Fruit fly (Drosophila melanogaster) whole organism, embryonic: Measurements from ENCODE around the gene Cyp28c1.

ENCODE experiments used
- Aef1 ChIP-seq: fragments of 200-800 bp; sonication (Bioruptor generic); IDR thresholded peaks from 3 replicates; pipeline ENCODE4 v1.3.6; 2022; ENCODE audit warnings: missing biosample characterization, missing genetic modification characterization
- Atf-2 ChIP-seq: fragments of 200-800 bp; sonication (Bioruptor generic); optimal IDR thresholded peaks from 2 replicates; lab custom pipeline; 2016; ENCODE audit warnings: missing biosample characterization, missing genetic modification characterization
- Atf3 ChIP-seq: fragments of 200-800 bp; sonication (Bioruptor generic); optimal IDR thresholded peaks from 3 replicates; lab custom pipeline; 2016; ENCODE audit warnings: missing biosample characterization, missing genetic modification characterization
- B-H1 ChIP-seq: fragments of 200-800 bp; sonication (Bioruptor generic); IDR thresholded peaks from 3 replicates; pipeline ENCODE4 v1.3.6; 2022; ENCODE audit warnings: missing biosample characterization, missing genetic modification characterization
- CG10959 ChIP-seq: fragments of 200-800 bp; sonication (Bioruptor generic); IDR thresholded peaks from 2 replicates; pipeline ENCODE4 v1.3.6; 2022; ENCODE audit warnings: missing biosample characterization, missing genetic modification characterization
- CG11696 ChIP-seq: fragments of 200-800 bp; sonication (Bioruptor generic); IDR thresholded peaks from 2 replicates; pipeline ENCODE4 v1.3.6; 2022; ENCODE audit warnings: missing biosample characterization, missing genetic modification characterization
- CG13775 ChIP-seq: fragments of 200-800 bp; sonication (Bioruptor generic); optimal IDR thresholded peaks from 3 replicates; lab custom pipeline; 2017; ENCODE audit warnings: missing biosample characterization, mild to moderate bottlenecking, missing genetic modification characterization
- CG14710 ChIP-seq: fragments of 200-800 bp; sonication (Bioruptor generic); optimal IDR thresholded peaks from 3 replicates; lab custom pipeline; 2019; ENCODE audit warnings: missing biosample characterization, mild to moderate bottlenecking, missing genetic modification characterization, moderate library complexity
- CG15011 ChIP-seq: fragments of 200-800 bp; sonication (Bioruptor generic); optimal IDR thresholded peaks from 3 replicates; lab custom pipeline; 2018; ENCODE audit warnings: missing biosample characterization, mild to moderate bottlenecking, missing genetic modification characterization
- CG1602 ChIP-seq: fragments of 200-800 bp; sonication (Bioruptor generic); optimal IDR thresholded peaks from 3 replicates; lab custom pipeline; 2016; ENCODE audit warnings: missing biosample characterization, missing genetic modification characterization
- CG17186 ChIP-seq: fragments of 200-800 bp; sonication (Bioruptor generic); optimal IDR thresholded peaks from 3 replicates; lab custom pipeline; 2017; ENCODE audit warnings: missing biosample characterization, missing genetic modification reagents, missing genetic modification characterization
- CG17612 ChIP-seq: fragments of 200-800 bp; sonication (Bioruptor generic); IDR thresholded peaks from 2 replicates; pipeline ENCODE4 v1.3.6; 2022; ENCODE audit warnings: missing biosample characterization, missing genetic modification characterization
- CG30020 ChIP-seq: fragments of 200-800 bp; optimal IDR thresholded peaks from 2 replicates; lab custom pipeline; 2019; ENCODE audit warnings: missing biosample characterization, mild to moderate bottlenecking, missing genetic modification characterization, moderate library complexity
- CG6683 ChIP-seq: fragments of 200-800 bp; sonication (Bioruptor generic); optimal IDR thresholded peaks from 2 replicates; lab custom pipeline; 2017; ENCODE audit warnings: missing biosample characterization, mild to moderate bottlenecking, missing genetic modification characterization, missing genetic modification reagents
- CG6791 ChIP-seq: fragments of 200-800 bp; sonication (Bioruptor generic); IDR thresholded peaks from 3 replicates; pipeline ENCODE4 v1.3.6; 2022; ENCODE audit warnings: missing biosample characterization, missing genetic modification characterization; ENCODE audit not compliant: partially characterized antibody
- CG8089 ChIP-seq: fragments of 200-800 bp; sonication (Bioruptor generic); optimal IDR thresholded peaks from 3 replicates; lab custom pipeline; 2016; ENCODE audit warnings: missing biosample characterization, missing genetic modification characterization
- CG9609 ChIP-seq: fragments of 200-800 bp; sonication (Bioruptor generic); optimal IDR thresholded peaks from 3 replicates; lab custom pipeline; 2016; ENCODE audit warnings: missing biosample characterization, missing genetic modification characterization
- CG9876 ChIP-seq: fragments of 200-800 bp; sonication (Bioruptor generic); optimal IDR thresholded peaks from 2 replicates; lab custom pipeline; 2016; ENCODE audit warnings: missing biosample characterization, missing genetic modification characterization
- D ChIP-seq, 2 experiments: fragments of 200-800 bp in 1 of 2; fragments of >200 bp in 1 of 2; sonication (Bioruptor generic) in 1 of 2; optimal IDR thresholded peaks; 2 replicates in 1 of 2; 3 replicates in 1 of 2; lab custom pipeline; 2017; ENCODE audit warnings: mild to moderate bottlenecking in 1 of 2, missing biosample characterization in 1 of 2, missing genetic modification characterization in 1 of 2, missing genetic modification reagents in 1 of 2
- Dref ChIP-seq: fragments of 200-800 bp; sonication (Bioruptor generic); IDR thresholded peaks from 2 replicates; pipeline ENCODE4 v1.3.6; 2022; ENCODE audit warnings: missing biosample characterization, missing genetic modification characterization
- HLH3B ChIP-seq: fragments of 200-800 bp; sonication (Bioruptor generic); IDR thresholded peaks from 2 replicates; pipeline ENCODE4 v1.3.6; 2022; ENCODE audit warnings: missing biosample characterization, missing genetic modification characterization
- Lpt ChIP-seq: fragments of >200 bp; optimal IDR thresholded peaks from 2 replicates; lab custom pipeline; 2018; ENCODE audit warnings: missing biosample characterization, missing genetic modification characterization
- MESR4 ChIP-seq: fragments of 200-800 bp; sonication (Bioruptor generic); optimal IDR thresholded peaks from 2 replicates; lab custom pipeline; 2018; ENCODE audit warnings: missing biosample characterization, mild to moderate bottlenecking, missing genetic modification characterization, moderate library complexity
- MTF-1 ChIP-seq: fragments of 200-800 bp; sonication (Bioruptor generic); optimal IDR thresholded peaks from 2 replicates; lab custom pipeline; 2018; ENCODE audit warnings: missing biosample characterization, mild to moderate bottlenecking, missing genetic modification characterization, borderline replicate concordance
- Mrtf ChIP-seq: fragments of 200-800 bp; sonication (Bioruptor generic); IDR thresholded peaks from 3 replicates; pipeline ENCODE4 v1.3.6; 2022; ENCODE audit warnings: missing biosample characterization, missing genetic modification characterization
- Side ChIP-seq: fragments of 200-800 bp; sonication (Bioruptor generic); optimal IDR thresholded peaks from 2 replicates; lab custom pipeline; 2016; ENCODE audit warnings: missing biosample characterization, missing genetic modification characterization
- Sox102F ChIP-seq: fragments of 200-800 bp; sonication (Bioruptor generic); optimal IDR thresholded peaks from 2 replicates; lab custom pipeline; 2018; ENCODE audit warnings: missing biosample characterization, mild to moderate bottlenecking, missing genetic modification characterization, moderate library complexity
- Spps ChIP-seq: fragments of 200-800 bp; sonication (Bioruptor generic); optimal IDR thresholded peaks from 2 replicates; lab custom pipeline; 2018; ENCODE audit warnings: missing biosample characterization, mild to moderate bottlenecking, missing genetic modification characterization
- Sry-β ChIP-seq: fragments of 200-800 bp; sonication (Bioruptor generic); optimal IDR thresholded peaks from 2 replicates; lab custom pipeline; 2018; ENCODE audit warnings: missing biosample characterization, mild to moderate bottlenecking, missing genetic modification characterization, moderate library complexity
- Usf ChIP-seq: fragments of 200-800 bp; sonication (Bioruptor generic); optimal IDR thresholded peaks from 2 replicates; lab custom pipeline; 2017; ENCODE audit warnings: missing genotype, missing biosample characterization, missing genetic modification characterization
- ato ChIP-seq: fragments of 200-800 bp; sonication (Bioruptor generic); IDR thresholded peaks from 2 replicates; pipeline ENCODE4 v1.3.6; 2022; ENCODE audit warnings: missing biosample characterization, missing genetic modification characterization; ENCODE audit not compliant: partially characterized antibody
- caup ChIP-seq: fragments of 200-800 bp; sonication (Bioruptor generic); optimal IDR thresholded peaks from 3 replicates; lab custom pipeline; 2017; ENCODE audit warnings: missing biosample characterization, mild to moderate bottlenecking, missing genetic modification characterization, moderate library complexity; ENCODE audit not compliant: severe bottlenecking
- dmrt11E ChIP-seq: fragments of 200-800 bp; sonication (Bioruptor generic); optimal IDR thresholded peaks from 3 replicates; lab custom pipeline; 2018; ENCODE audit warnings: missing biosample characterization, mild to moderate bottlenecking, missing genetic modification characterization, moderate library complexity
- dpn ChIP-seq, 2 experiments: fragments of 200-800 bp; sonication (Bioruptor generic); optimal IDR thresholded peaks; 3 replicates each; lab custom pipeline; 2016; ENCODE audit warnings: missing biosample characterization in 2 of 2, missing genetic modification characterization in 2 of 2
- ems ChIP-seq: fragments of 200-800 bp; sonication (Bioruptor generic); optimal IDR thresholded peaks from 3 replicates; lab custom pipeline; 2016; ENCODE audit warnings: missing biosample characterization, missing genetic modification characterization
- esg ChIP-seq: fragments of 200-800 bp; sonication (Bioruptor generic); conservative IDR thresholded peaks from 2 replicates; pipeline ENCODE4 v1.3.6; 2022; ENCODE audit warnings: missing biosample characterization, missing genetic modification characterization
- exex ChIP-seq: fragments of 200-800 bp; sonication (Bioruptor generic); optimal IDR thresholded peaks from 4 replicates; lab custom pipeline; 2018; ENCODE audit warnings: missing biosample characterization, mild to moderate bottlenecking, missing genetic modification characterization, moderate library complexity
- gsb-n ChIP-seq: fragments of 200-800 bp; sonication (Bioruptor generic); optimal IDR thresholded peaks from 3 replicates; lab custom pipeline; 2018; ENCODE audit warnings: missing biosample characterization, mild to moderate bottlenecking, missing genetic modification characterization
- h ChIP-seq: fragments of >200 bp; optimal IDR thresholded peaks from 2 replicates; lab custom pipeline; 2017
- lab ChIP-seq: fragments of 200-800 bp; sonication (Bioruptor generic); optimal IDR thresholded peaks from 3 replicates; lab custom pipeline; 2017; ENCODE audit warnings: missing biosample characterization, missing genetic modification characterization, mild to moderate bottlenecking, moderate library complexity, missing genetic modification reagents
- pan ChIP-seq, 4 experiments: fragments of >200 bp in 3 of 4; fragments of 200-800 bp in 1 of 4; sonication (Bioruptor generic) in 1 of 4; optimal IDR thresholded peaks in 3 of 4; IDR thresholded peaks in 1 of 4; 2 replicates each; pipeline versions ENCODE4 v1.3.6 to Lab custom; 2017 to 2022; ENCODE audit warnings: missing biosample characterization in 2 of 4, missing genetic modification characterization in 2 of 4, mixed read lengths in 1 of 4
- salm ChIP-seq: fragments of 200-800 bp; sonication (Bioruptor generic); optimal IDR thresholded peaks from 2 replicates; lab custom pipeline; 2018; ENCODE audit warnings: missing biosample characterization, mild to moderate bottlenecking, missing genetic modification characterization
- scrt ChIP-seq: fragments of 200-800 bp; sonication (Bioruptor generic); optimal IDR thresholded peaks from 2 replicates; lab custom pipeline; 2018; ENCODE audit warnings: missing biosample characterization, mild to moderate bottlenecking, missing genetic modification characterization, moderate library complexity
- slp2 ChIP-seq: fragments of 200-800 bp; sonication (Bioruptor generic); optimal IDR thresholded peaks from 2 replicates; lab custom pipeline; 2016; ENCODE audit warnings: missing biosample characterization, missing genetic modification characterization
- sna ChIP-seq: fragments of 200-800 bp; sonication (Bioruptor generic); IDR thresholded peaks from 2 replicates; pipeline ENCODE4 v1.3.6; 2022; ENCODE audit warnings: missing biosample characterization, missing genetic modification characterization; ENCODE audit not compliant: partially characterized antibody
- sob ChIP-seq: fragments of 200-800 bp; sonication (Bioruptor generic); IDR thresholded peaks from 2 replicates; pipeline ENCODE4 v1.3.6; 2022; ENCODE audit warnings: missing biosample characterization, missing genetic modification characterization
- wek ChIP-seq: fragments of 200-800 bp; sonication (Bioruptor generic); optimal IDR thresholded peaks from 3 replicates; lab custom pipeline; 2018; ENCODE audit warnings: missing biosample characterization, mild to moderate bottlenecking, missing genetic modification characterization, moderate library complexity
- wor ChIP-seq: fragments of 200-800 bp; sonication (Bioruptor generic); IDR thresholded peaks from 2 replicates; pipeline ENCODE4 v1.3.6; 2022; ENCODE audit warnings: missing biosample characterization, missing genetic modification characterization

Cyp28c1 gene

dm6 chrX:11818047-11818766, 21.2 kb upstream of the Cyp28c1 start (continued):
- peak; percentile 79 for TF ChIP-seq CG6683 (GFP tag; lab: Kevin White, UChicago)
- TF ChIP-seq Lpt (GFP tag; lab: Kevin White, UChicago), result no peak
- peak; percentile 90 for TF ChIP-seq Mrtf
- peak; percentile 95 to 96 for TF ChIP-seq dpn (GFP tag; optimal IDR thresholded peaks at IDR 0.05; lab: Kevin White, UChicago)
- TF ChIP-seq Aef1 (GFP tag; lab: Robert Waterston, UW), result peak; percentile 92
- peak; percentile 79 for TF ChIP-seq Usf (GFP tag; lab: Kevin White, UChicago)
- TF ChIP-seq Sry-β (GFP tag; lab: Kevin White, UChicago), result peak; percentile 26
- TF ChIP-seq wek (GFP tag; lab: Kevin White, UChicago), result peak; percentile 89
- no peak for TF ChIP-seq Dref (GFP tag; lab: Robert Waterston, UW)
- TF ChIP-seq CG11696 (GFP tag; lab: Robert Waterston, UW), result peak; percentile 84
- TF ChIP-seq CG14710, result peak; percentile 91
- peak; percentile 52 for TF ChIP-seq MESR4 (GFP tag; lab: Kevin White, UChicago)
- TF ChIP-seq CG17612, result peak; percentile 73
- peak; percentile 96 for TF ChIP-seq ems
- peak; percentile 74 for TF ChIP-seq exex
- peak; percentile 96 for TF ChIP-seq lab (GFP tag; lab: Kevin White, UChicago)
- TF ChIP-seq h (lab: Kevin White, UChicago), result no peak
- TF ChIP-seq CG17186 (GFP tag; lab: Kevin White, UChicago), result peak; percentile 70
- no peak for TF ChIP-seq D (optimal IDR thresholded peaks at IDR 0.05; lab: Kevin White, UChicago)
- TF ChIP-seq D (GFP tag; optimal IDR thresholded peaks at IDR 0.05; lab: Kevin White, UChicago), result peak; percentile 91
- TF ChIP-seq CG1602 (GFP tag; lab: Kevin White, UChicago), result peak; percentile 93
- peak; percentile 96 for TF ChIP-seq Atf-2
- TF ChIP-seq MTF-1 (GFP tag; lab: Kevin White, UChicago), result peak; percentile 82
- peak; percentile 95 for TF ChIP-seq gsb-n (tag; lab: Kevin White, UChicago)
- peak; percentile 93 for TF ChIP-seq B-H1 (GFP tag; lab: Robert Waterston, UW)
- peak; percentile 93 for TF ChIP-seq Spps (tag; lab: Kevin White, UChicago)
- peak; percentile 93 for TF ChIP-seq salm (tag; lab: Kevin White, UChicago)
- peak; percentile 95 for TF ChIP-seq CG9609 (GFP tag; lab: Kevin White, UChicago)
- peak; percentile 92 for TF ChIP-seq esg
- peak; percentile 92 for TF ChIP-seq slp2
- TF ChIP-seq sob (GFP tag; lab: Robert Waterston, UW), result peak; percentile 94
- TF ChIP-seq HLH3B, result peak; percentile 96
- peak; percentile 93 for TF ChIP-seq Atf3 (GFP tag; lab: Kevin White, UChicago)
- TF ChIP-seq CG13775 (GFP tag; lab: Kevin White, UChicago), result peak; percentile 91
- no peak for TF ChIP-seq pan (optimal IDR thresholded peaks at IDR 0.05; lab: Kevin White, UChicago)
- TF ChIP-seq pan (GFP tag; optimal IDR thresholded peaks at IDR 0.05 in 1 of 2, IDR thresholded peaks at IDR 0.05 in 1 of 2), result peak in 1 of 2 experiments; percentile 97
- TF ChIP-seq CG15011 (GFP tag; lab: Kevin White, UChicago), result peak; percentile 87
- TF ChIP-seq caup (GFP tag; lab: Kevin White, UChicago), result peak; percentile 90
- TF ChIP-seq CG10959 (GFP tag; lab: Robert Waterston, UW), result peak; percentile 93
- peak; percentile 95 for TF ChIP-seq CG8089 (GFP tag; lab: Kevin White, UChicago)
- peak; percentile 79 for TF ChIP-seq CG30020 (tag; lab: Kevin White, UChicago)
- TF ChIP-seq wor (GFP tag; lab: Robert Waterston, UW), result peak; percentile 85
- peak; percentile 96 for TF ChIP-seq Side
- peak; percentile 94 for TF ChIP-seq dmrt11E (tag; lab: Kevin White, UChicago)
- peak; percentile 48; the same call in 1 of the 2 replicates for TF ChIP-seq sna (GFP tag; lab: Robert Waterston, UW)
- peak; percentile 84 for TF ChIP-seq CG9876 (GFP tag; lab: Kevin White, UChicago)
- TF ChIP-seq Sox102F (GFP tag; lab: Kevin White, UChicago), result peak; percentile 97
- no peak for TF ChIP-seq ato (GFP tag; lab: Robert Waterston, UW)
- peak; percentile 42; the same call in 1 of the 3 replicates for TF ChIP-seq CG6791 (GFP tag; lab: Robert Waterston, UW)
- peak; percentile 86 for TF ChIP-seq scrt (GFP tag; lab: Kevin White, UChicago)
